Worm (Caenorhabditis elegans) whole organism, L4 larva: ENCODE data around the gene ceh-89.

Source experiments
- D1046.2 ChIP-seq: fragments of 200-800 bp; sonication (Bioruptor generic); IDR thresholded peaks from 2 replicates; pipeline ENCODE4 v1.3.6; 2022; ENCODE audit warnings: missing genetic modification characterization, missing compliant biosample characterization
- F37D6.2 ChIP-seq: sonication (generic microtip); optimal IDR thresholded peaks from 2 replicates; lab custom pipeline; 2016; ENCODE audit warnings: mild to moderate bottlenecking, missing genetic modification characterization, missing compliant biosample characterization
- F49E8.2 ChIP-seq: sonication (generic microtip); optimal IDR thresholded peaks from 2 replicates; lab custom pipeline; 2016; ENCODE audit warnings: missing compliant biosample characterization, mild to moderate bottlenecking, missing genetic modification characterization, borderline replicate concordance
- T20F7.1 ChIP-seq: fragments of 200-800 bp; sonication (Bioruptor generic); optimal IDR thresholded peaks from 2 replicates; lab custom pipeline; 2018; ENCODE audit warnings: mild to moderate bottlenecking, missing genetic modification characterization, missing compliant biosample characterization
- Y105C5A.15 ChIP-seq: fragments of 200-800 bp; sonication (Bioruptor generic); IDR thresholded peaks from 2 replicates; pipeline ENCODE4 v1.3.6; 2022; ENCODE audit warnings: missing genetic modification characterization, missing compliant biosample characterization
- Y48G9A.11 ChIP-seq: fragments of 200-800 bp; sonication (Bioruptor generic); IDR thresholded peaks from 2 replicates; pipeline ENCODE4 v1.3.6; 2022; ENCODE audit warnings: missing genetic modification reagents, missing genetic modification characterization, missing compliant biosample characterization
- ZK546.5 ChIP-seq, 2 experiments: sonication (generic microtip); optimal IDR thresholded peaks; 2 replicates each; lab custom pipeline; 2017; ENCODE audit warnings: missing biosample characterization in 2 of 2, missing genetic modification characterization in 2 of 2
- aly-2 ChIP-seq: sonication (generic microtip); optimal IDR thresholded peaks from 2 replicates; lab custom pipeline; 2018; ENCODE audit warnings: missing biosample characterization, missing genetic modification characterization
- ama-1 ChIP-seq: fragments of 150-350 bp; optimal IDR thresholded peaks from 2 replicates; lab custom pipeline; 2014; ENCODE audit warnings: inconsistent platforms, mixed read lengths
- arid-1 ChIP-seq: fragments of 200-800 bp; sonication (Bioruptor generic); conservative IDR thresholded peaks from 2 replicates; pipeline ENCODE4 v1.3.6; 2022; ENCODE audit warnings: missing genetic modification reagents, missing genetic modification characterization, missing compliant biosample characterization
- ceh-20 ChIP-seq: fragments of 200-800 bp; sonication (Bioruptor generic); IDR thresholded peaks from 2 replicates; pipeline ENCODE4 v1.3.6; 2022; ENCODE audit warnings: missing genetic modification reagents, missing genetic modification characterization, missing compliant biosample characterization
- ceh-44 ChIP-seq: fragments of 200-800 bp; sonication (Bioruptor generic); IDR thresholded peaks from 2 replicates; pipeline ENCODE4 v1.3.6; 2022; ENCODE audit warnings: missing genetic modification reagents, missing genetic modification characterization, missing compliant biosample characterization
- ceh-62 ChIP-seq: sonication (generic microtip); optimal IDR thresholded peaks from 2 replicates; lab custom pipeline; 2017; ENCODE audit warnings: missing biosample characterization, missing genetic modification characterization
- daf-16 ChIP-seq, 3 experiments: sonication (generic microtip); optimal IDR thresholded peaks; 2 replicates each; lab custom pipeline; 2016 to 2017; ENCODE audit warnings: missing genetic modification characterization in 3 of 3, missing genetic modification reagents in 3 of 3, mild to moderate bottlenecking in 2 of 3, missing compliant biosample characterization in 2 of 3, missing biosample characterization in 1 of 3, moderate library complexity in 1 of 3
- daf-19 ChIP-seq: fragments of 200-800 bp; sonication (Bioruptor generic); conservative IDR thresholded peaks from 2 replicates; pipeline ENCODE4 v1.3.6; 2022; ENCODE audit warnings: missing genetic modification characterization, missing compliant biosample characterization
- dmd-6 ChIP-seq: fragments of 200-800 bp; sonication (Bioruptor generic); IDR thresholded peaks from 2 replicates; pipeline ENCODE4 v1.3.6; 2022; ENCODE audit warnings: missing genetic modification reagents, missing genetic modification characterization, missing compliant biosample characterization
- dmd-8 ChIP-seq: fragments of 200-800 bp; sonication (Bioruptor generic); IDR thresholded peaks from 2 replicates; pipeline ENCODE4 v1.3.6; 2022; ENCODE audit warnings: missing genetic modification characterization, missing compliant biosample characterization
- duxl-1 ChIP-seq: sonication (generic microtip); optimal IDR thresholded peaks from 2 replicates; lab custom pipeline; 2016; ENCODE audit warnings: mild to moderate bottlenecking, missing genetic modification characterization, moderate library complexity, missing compliant biosample characterization; ENCODE audit not compliant: poor library complexity
- dve-1 ChIP-seq: sonication (generic microtip); optimal IDR thresholded peaks from 2 replicates; lab custom pipeline; 2017; ENCODE audit warnings: antibody characterized with exemption, mild to moderate bottlenecking, missing genetic modification characterization, missing compliant biosample characterization; ENCODE audit not compliant: insufficient read depth
- egl-43 ChIP-seq: fragments of 200-800 bp; sonication (Bioruptor generic); IDR thresholded peaks from 2 replicates; pipeline ENCODE4 v1.3.6; 2022; ENCODE audit warnings: missing genetic modification reagents, missing genetic modification characterization, missing compliant biosample characterization
- fos-1 ChIP-seq: fragments of 150-350 bp; optimal IDR thresholded peaks from 2 replicates; lab custom pipeline; 2014; ENCODE audit warnings: missing biosample characterization, missing genetic modification characterization
- hlh-11 ChIP-seq: fragments of 200-800 bp; sonication (Bioruptor generic); optimal IDR thresholded peaks from 2 replicates; lab custom pipeline; 2018; ENCODE audit warnings: mild to moderate bottlenecking, missing genetic modification characterization, missing compliant biosample characterization
- hlh-30 ChIP-seq: sonication (generic microtip); optimal IDR thresholded peaks from 2 replicates; lab custom pipeline; 2017; ENCODE audit warnings: antibody characterized with exemption, mild to moderate bottlenecking, missing genetic modification characterization, missing compliant biosample characterization; ENCODE audit not compliant: insufficient read depth
- hmg-1.1 ChIP-seq: fragments of 200-800 bp; sonication (Bioruptor generic); IDR thresholded peaks from 2 replicates; pipeline ENCODE4 v1.3.6; 2022; ENCODE audit warnings: missing genetic modification reagents, missing genetic modification characterization, missing compliant biosample characterization
- lim-7 ChIP-seq: fragments of 200-800 bp; sonication (Bioruptor generic); IDR thresholded peaks from 2 replicates; pipeline ENCODE4 v1.3.6; 2022; ENCODE audit warnings: missing genetic modification characterization, missing compliant biosample characterization
- lin-38 ChIP-seq: fragments of 200-800 bp; sonication (Bioruptor generic); IDR thresholded peaks from 2 replicates; pipeline ENCODE4 v1.3.6; 2022; ENCODE audit warnings: missing genetic modification reagents, missing genetic modification characterization, missing compliant biosample characterization
- lin-39 ChIP-seq: fragments of 150-350 bp; optimal IDR thresholded peaks from 2 replicates; lab custom pipeline; 2014; ENCODE audit warnings: missing biosample characterization, missing genetic modification reagents, missing genetic modification characterization
- mdt-29 ChIP-seq: fragments of 200-800 bp; sonication (Bioruptor generic); IDR thresholded peaks from 2 replicates; pipeline ENCODE4 v1.3.6; 2022; ENCODE audit warnings: missing genetic modification reagents, missing genetic modification characterization, missing compliant biosample characterization
- nhr-102 ChIP-seq: sonication (generic microtip); optimal IDR thresholded peaks from 2 replicates; lab custom pipeline; 2016; ENCODE audit warnings: mild to moderate bottlenecking, missing genetic modification characterization, moderate library complexity, missing compliant biosample characterization
- nhr-237 ChIP-seq: sonication (generic microtip); optimal IDR thresholded peaks from 2 replicates; lab custom pipeline; 2017; ENCODE audit warnings: missing biosample characterization, missing genetic modification characterization
- nhr-25 ChIP-seq: sonication (generic microtip); optimal IDR thresholded peaks from 2 replicates; lab custom pipeline; 2017; ENCODE audit warnings: missing genetic modification characterization, mild to moderate bottlenecking, missing compliant biosample characterization, antibody characterized with exemption, moderate library complexity, borderline replicate concordance; ENCODE audit not compliant: insufficient read depth
- nhr-6 ChIP-seq: fragments of 150-350 bp; optimal IDR thresholded peaks from 2 replicates; lab custom pipeline; 2014; ENCODE audit warnings: missing biosample characterization, missing genetic modification characterization
- pha-4 ChIP-seq, 2 experiments: fragments of 150-350 bp in 1 of 2; fragments of 200-800 bp in 1 of 2; sonication (Bioruptor generic) in 1 of 2; IDR thresholded peaks in 1 of 2; optimal IDR thresholded peaks in 1 of 2; 2 replicates each; pipeline versions ENCODE4 v1.3.6 to Lab custom; 2014 to 2022; ENCODE audit warnings: missing genetic modification characterization in 2 of 2, missing genetic modification reagents in 2 of 2, missing biosample characterization in 1 of 2, missing compliant biosample characterization in 1 of 2
- php-3 ChIP-seq: fragments of 200-800 bp; sonication (Bioruptor generic); IDR thresholded peaks from 2 replicates; pipeline ENCODE4 v1.3.6; 2022; ENCODE audit warnings: missing genetic modification reagents, missing genetic modification characterization, missing compliant biosample characterization
- pqm-1 ChIP-seq: sonication (generic microtip); optimal IDR thresholded peaks from 2 replicates; lab custom pipeline; 2017; ENCODE audit warnings: missing biosample characterization, missing genetic modification characterization
- skn-1 ChIP-seq: fragments of 150-350 bp; optimal IDR thresholded peaks from 2 replicates; lab custom pipeline; 2014; ENCODE audit warnings: missing biosample characterization, missing genetic modification characterization
- snpc-1.2 ChIP-seq: fragments of 200-800 bp; sonication (Bioruptor generic); IDR thresholded peaks from 2 replicates; pipeline ENCODE4 v1.3.6; 2022; ENCODE audit warnings: missing genetic modification reagents, missing genetic modification characterization, missing compliant biosample characterization
- snpc-4 ChIP-seq: fragments of 150-350 bp; optimal IDR thresholded peaks from 2 replicates; lab custom pipeline; 2014; ENCODE audit warnings: missing biosample characterization, missing genetic modification characterization
- spr-1 ChIP-seq: sonication (generic microtip); optimal IDR thresholded peaks from 2 replicates; lab custom pipeline; 2016; ENCODE audit warnings: mild to moderate bottlenecking, missing genetic modification characterization, missing compliant biosample characterization
- tra-1 ChIP-seq: fragments of 200-800 bp; sonication (Bioruptor generic); IDR thresholded peaks from 2 replicates; pipeline ENCODE4 v1.3.6; 2022; ENCODE audit warnings: missing genetic modification reagents, missing genetic modification characterization, missing compliant biosample characterization
- unc-39 ChIP-seq: sonication (generic microtip); optimal IDR thresholded peaks from 2 replicates; lab custom pipeline; 2017; ENCODE audit warnings: missing biosample characterization, missing genetic modification characterization
- unc-62 ChIP-seq, 3 experiments: fragments of 150-350 bp in 1 of 3; sonication (generic microtip); optimal IDR thresholded peaks in 2 of 3; peaks in 1 of 3; 1 replicate in 1 of 3; 2 replicates in 2 of 3; lab custom pipeline; 2014 to 2017; ENCODE audit warnings: missing biosample characterization in 3 of 3, missing genetic modification characterization in 3 of 3, missing genetic modification reagents in 3 of 3, missing genotype in 1 of 3
- zfp-2 ChIP-seq: sonication (generic microtip); optimal IDR thresholded peaks from 2 replicates; lab custom pipeline; 2016; ENCODE audit warnings: mild to moderate bottlenecking, missing genetic modification characterization, missing compliant biosample characterization
- ztf-11 ChIP-seq: fragments of 150-350 bp; optimal IDR thresholded peaks from 2 replicates; lab custom pipeline; 2014; ENCODE audit warnings: missing biosample characterization, missing genetic modification characterization

ceh-89 gene

ce11 chrX:14132677-14133076, 9.1 kb upstream of the ceh-89 start:
- TF ChIP-seq hlh-11 (tag; lab: Kevin White, UChicago): no peak
- TF ChIP-seq ama-1 (lab: Kevin White, UChicago): no peak
- TF ChIP-seq fos-1: no peak
- no peak for TF ChIP-seq dmd-6 (GFP tag; lab: Robert Waterston, UW)
- no peak for TF ChIP-seq hlh-30
- TF ChIP-seq unc-62 (GFP tag; optimal IDR thresholded peaks at IDR 0.05 in 1 of 2; lab: Kevin White, UChicago): peak in 1 of 2 experiments; percentile 62
- TF ChIP-seq unc-62 (tag; optimal IDR thresholded peaks at IDR 0.05; lab: Kevin White, UChicago): no peak
- no peak for TF ChIP-seq dmd-8
- TF ChIP-seq, all 104 proteins: peak for 1

ce11 chrX:14134244-14134643, 7.5 kb upstream of the ceh-89 start, which contains the start of gene F28H6.8:
F28H6.8 (minus strand) TSS chrX:14134344.
- no peak for TF ChIP-seq hmg-1.1 (GFP tag; lab: Robert Waterston, UW)
- peak in 1 of 2 experiments; percentile 71 for TF ChIP-seq unc-62 (GFP tag; optimal IDR thresholded peaks at IDR 0.05 in 1 of 2; lab: Kevin White, UChicago)
- no peak for TF ChIP-seq unc-62 (tag; optimal IDR thresholded peaks at IDR 0.05; lab: Kevin White, UChicago)
- TF ChIP-seq, all 104 proteins: peak for 1

ce11 chrX:14134883-14135282, 6.9 kb upstream of the ceh-89 start:
- TF ChIP-seq arid-1 (0 out of 2 replicates have a peak, but pooled peaks have one; percentile 31), spr-1 (tag; lab: Kevin White, UChicago) (no peak), lin-39 (tag; lab: Kevin White, UChicago) (no peak), ZK546.5 (tag; optimal IDR thresholded peaks at IDR 0.05; lab: Kevin White, UChicago) (no peak), daf-16 (GFP tag; optimal IDR thresholded peaks at IDR 0.05; lab: Kevin White, UChicago) (peak in 1 of 2 experiments; percentile 29), daf-16 (tag; optimal IDR thresholded peaks at IDR 0.05; lab: Kevin White, UChicago) (peak; percentile 51), snpc-4 (no peak), ceh-20 (GFP tag; lab: Robert Waterston, UW) (0 out of 2 replicates have a peak, but pooled peaks have one; percentile 27), D1046.2 (GFP tag; lab: Robert Waterston, UW) (0 out of 2 replicates have a peak, but pooled peaks have one; percentile 10), php-3 (GFP tag; lab: Robert Waterston, UW) (no peak), Y48G9A.11 (GFP tag; lab: Robert Waterston, UW) (peak; percentile 56; the same call in 1 of the 2 replicates), T20F7.1 (GFP tag; lab: Kevin White, UChicago) (no peak), nhr-25 (tag; lab: Kevin White, UChicago) (no peak), aly-2 (tag; lab: Kevin White, UChicago) (no peak), dmd-6 (GFP tag; lab: Robert Waterston, UW) (peak; percentile 39), mdt-29 (GFP tag; lab: Robert Waterston, UW) (0 out of 2 replicates have a peak, but pooled peaks have one; percentile 46), Y105C5A.15 (GFP tag; lab: Robert Waterston, UW) (no peak), pha-4 (GFP tag; IDR thresholded peaks at IDR 0.05; lab: Robert Waterston, UW) (peak; percentile 54; the same call in 1 of the 2 replicates), pha-4 (tag; optimal IDR thresholded peaks at IDR 0.05; lab: Kevin White, UChicago) (no peak), unc-62 (GFP tag; optimal IDR thresholded peaks at IDR 0.05 in 1 of 2; lab: Kevin White, UChicago) (no peak), unc-62 (tag; optimal IDR thresholded peaks at IDR 0.05; lab: Kevin White, UChicago) (no peak), nhr-102 (tag; lab: Kevin White, UChicago) (no peak), daf-19 (peak; percentile 74), pqm-1 (tag; lab: Kevin White, UChicago) (no peak), snpc-1.2 (peak; percentile 81), lim-7 (peak; percentile 81), skn-1 (tag; lab: Kevin White, UChicago) (no peak), ztf-11 (no peak), duxl-1 (tag; lab: Kevin White, UChicago) (peak; percentile 39), lin-38 (GFP tag; lab: Robert Waterston, UW) (peak; percentile 60), F37D6.2 (tag; lab: Kevin White, UChicago) (no peak), nhr-237 (no peak), F49E8.2 (tag; lab: Kevin White, UChicago) (no peak), zfp-2 (tag; lab: Kevin White, UChicago) (no peak), nhr-6 (tag; lab: Kevin White, UChicago) (no peak), unc-39 (tag; lab: Kevin White, UChicago) (no peak), dve-1 (tag; lab: Kevin White, UChicago) (peak; percentile 49), hmg-1.1 (GFP tag; lab: Robert Waterston, UW) (peak; percentile 52; the same call in 1 of the 2 replicates), egl-43 (GFP tag; lab: Robert Waterston, UW) (peak; percentile 71; the same call in 1 of the 2 replicates), ceh-44 (no peak; the same call in 1 of the 2 replicates), ceh-62 (no peak), tra-1 (GFP tag; lab: Robert Waterston, UW) (peak; percentile 42; the same call in 1 of the 2 replicates)
